Fruit fly (Drosophila melanogaster) whole organism, embryonic: Measurements from ENCODE around the gene CG15602.

ENCODE experiments used
- Abd-B ChIP-seq: fragments of 200-800 bp; sonication (Bioruptor generic); optimal IDR thresholded peaks from 2 replicates; lab custom pipeline; 2018; ENCODE audit warnings: missing biosample characterization, mild to moderate bottlenecking, missing genetic modification characterization, moderate library complexity
- Adf1 ChIP-seq: fragments of 200-800 bp; sonication (Bioruptor generic); IDR thresholded peaks from 2 replicates; pipeline ENCODE4 v1.3.6; 2022; ENCODE audit warnings: missing biosample characterization, missing genetic modification characterization
- Atf6 ChIP-seq: fragments of 200-800 bp; sonication (Bioruptor generic); IDR thresholded peaks from 2 replicates; pipeline ENCODE4 v1.3.6; 2022; ENCODE audit warnings: missing biosample characterization, missing genetic modification characterization
- B-H1 ChIP-seq: fragments of 200-800 bp; sonication (Bioruptor generic); IDR thresholded peaks from 3 replicates; pipeline ENCODE4 v1.3.6; 2022; ENCODE audit warnings: missing biosample characterization, missing genetic modification characterization
- CG10274 ChIP-seq: fragments of 200-800 bp; sonication (Bioruptor generic); optimal IDR thresholded peaks from 3 replicates; lab custom pipeline; 2017; ENCODE audit warnings: missing biosample characterization, mild to moderate bottlenecking, missing genetic modification characterization
- CG10366 ChIP-seq: fragments of 200-800 bp; sonication (Bioruptor generic); IDR thresholded peaks from 2 replicates; pipeline ENCODE4 v1.3.6; 2022; ENCODE audit warnings: missing biosample characterization, missing genetic modification characterization
- CG10431 ChIP-seq: fragments of 200-800 bp; sonication (Bioruptor generic); optimal IDR thresholded peaks from 3 replicates; lab custom pipeline; 2018; ENCODE audit warnings: missing biosample characterization, mild to moderate bottlenecking, missing genetic modification characterization
- CG11247 ChIP-seq: fragments of 200-800 bp; sonication (Bioruptor generic); IDR thresholded peaks from 2 replicates; pipeline ENCODE4 v1.3.6; 2022; ENCODE audit warnings: missing biosample characterization, missing genetic modification characterization
- CG11560 ChIP-seq: fragments of 200-800 bp; sonication (Bioruptor generic); IDR thresholded peaks from 3 replicates; pipeline ENCODE4 v1.3.6; 2022; ENCODE audit warnings: missing biosample characterization, missing genetic modification characterization
- CG12071 ChIP-seq: fragments of 200-800 bp; sonication (Bioruptor generic); optimal IDR thresholded peaks from 3 replicates; lab custom pipeline; 2018; ENCODE audit warnings: missing biosample characterization, mild to moderate bottlenecking, missing genetic modification characterization
- CG12219 ChIP-seq: fragments of 200-800 bp; sonication (Bioruptor generic); optimal IDR thresholded peaks from 3 replicates; lab custom pipeline; 2018; ENCODE audit warnings: missing biosample characterization, mild to moderate bottlenecking, missing genetic modification characterization
- CG13894 ChIP-seq: fragments of 200-800 bp; sonication (Bioruptor generic); optimal IDR thresholded peaks from 3 replicates; lab custom pipeline; 2018; ENCODE audit warnings: missing biosample characterization, mild to moderate bottlenecking, missing genetic modification characterization, moderate library complexity
- CG14014 ChIP-seq: fragments of 200-800 bp; sonication (Bioruptor generic); IDR thresholded peaks from 2 replicates; pipeline ENCODE4 v1.3.6; 2022; ENCODE audit warnings: missing biosample characterization, missing genetic modification characterization
- CG14441 ChIP-seq: fragments of 200-800 bp; sonication (Bioruptor generic); IDR thresholded peaks from 2 replicates; pipeline ENCODE4 v1.3.6; 2022; ENCODE audit warnings: missing biosample characterization, missing genetic modification characterization
- CG1602 ChIP-seq: fragments of 200-800 bp; sonication (Bioruptor generic); optimal IDR thresholded peaks from 3 replicates; lab custom pipeline; 2016; ENCODE audit warnings: missing biosample characterization, missing genetic modification characterization
- CG17385 ChIP-seq: fragments of 200-800 bp; sonication (Bioruptor generic); optimal IDR thresholded peaks from 3 replicates; lab custom pipeline; 2018; ENCODE audit warnings: missing biosample characterization, mild to moderate bottlenecking, missing genetic modification characterization
- CG18262 ChIP-seq: fragments of 200-800 bp; optimal IDR thresholded peaks from 3 replicates; lab custom pipeline; 2019; ENCODE audit warnings: missing biosample characterization, mild to moderate bottlenecking, missing genetic modification characterization, moderate library complexity
- CG2120 ChIP-seq: fragments of 200-800 bp; sonication (Bioruptor generic); optimal IDR thresholded peaks from 3 replicates; lab custom pipeline; 2016; ENCODE audit warnings: missing biosample characterization, missing genetic modification characterization
- CG30020 ChIP-seq: fragments of 200-800 bp; optimal IDR thresholded peaks from 2 replicates; lab custom pipeline; 2019; ENCODE audit warnings: missing biosample characterization, mild to moderate bottlenecking, missing genetic modification characterization, moderate library complexity
- CG3163 ChIP-seq: fragments of 200-800 bp; sonication (Bioruptor generic); optimal IDR thresholded peaks from 3 replicates; lab custom pipeline; 2016; ENCODE audit warnings: missing biosample characterization, missing genetic modification characterization
- CG6175 ChIP-seq: fragments of 200-800 bp; sonication (Bioruptor generic); IDR thresholded peaks from 3 replicates; pipeline ENCODE4 v1.3.6; 2022; ENCODE audit warnings: missing biosample characterization, missing genetic modification characterization
- CG6765 ChIP-seq: fragments of 200-800 bp; sonication (Bioruptor generic); optimal IDR thresholded peaks from 3 replicates; lab custom pipeline; 2017; ENCODE audit warnings: missing biosample characterization, mild to moderate bottlenecking, missing genetic modification characterization
- CG7556 ChIP-seq: fragments of 200-800 bp; sonication (Bioruptor generic); optimal IDR thresholded peaks from 2 replicates; lab custom pipeline; 2017; ENCODE audit warnings: missing biosample characterization, mild to moderate bottlenecking, missing genetic modification characterization
- CG7786 ChIP-seq: fragments of 200-800 bp; sonication (Bioruptor generic); optimal IDR thresholded peaks from 2 replicates; lab custom pipeline; 2016; ENCODE audit warnings: missing biosample characterization, missing genetic modification characterization
- CG7987 ChIP-seq: fragments of 200-800 bp; sonication (Bioruptor generic); optimal IDR thresholded peaks from 2 replicates; lab custom pipeline; 2018; ENCODE audit warnings: missing biosample characterization, mild to moderate bottlenecking, missing genetic modification characterization, moderate library complexity
- CG8089 ChIP-seq: fragments of 200-800 bp; sonication (Bioruptor generic); optimal IDR thresholded peaks from 3 replicates; lab custom pipeline; 2016; ENCODE audit warnings: missing biosample characterization, missing genetic modification characterization
- CrebB ChIP-seq: fragments of 200-800 bp; sonication (Bioruptor generic); optimal IDR thresholded peaks from 3 replicates; lab custom pipeline; 2018; ENCODE audit warnings: missing biosample characterization, mild to moderate bottlenecking, missing genetic modification characterization
- D19A ChIP-seq: fragments of 200-800 bp; optimal IDR thresholded peaks from 3 replicates; lab custom pipeline; 2019; ENCODE audit warnings: missing biosample characterization, mild to moderate bottlenecking, missing genetic modification characterization, moderate library complexity
- Dad ChIP-seq: fragments of 200-800 bp; sonication (Bioruptor generic); optimal IDR thresholded peaks from 3 replicates; lab custom pipeline; 2016; ENCODE audit warnings: missing biosample characterization, missing genetic modification characterization
- Dfd ChIP-seq, 2 experiments: fragments of >200 bp; optimal IDR thresholded peaks; 2 replicates each; lab custom pipeline; 2017; ENCODE audit warnings: missing biosample characterization in 2 of 2, missing genetic modification characterization in 2 of 2
- Gug ChIP-seq: fragments of 200-800 bp; sonication (Bioruptor generic); IDR thresholded peaks from 4 replicates; pipeline ENCODE4 v1.3.6; 2022; ENCODE audit warnings: missing biosample characterization, missing genetic modification characterization
- H2.0 ChIP-seq: fragments of 200-800 bp; sonication (Bioruptor generic); IDR thresholded peaks from 2 replicates; pipeline ENCODE4 v1.3.6; 2022; ENCODE audit warnings: missing biosample characterization, missing genetic modification characterization
- Hr3 ChIP-seq: fragments of 200-800 bp; sonication (Bioruptor generic); optimal IDR thresholded peaks from 3 replicates; lab custom pipeline; 2016; ENCODE audit warnings: missing biosample characterization, missing genetic modification characterization
- Lhr ChIP-seq: fragments of 200-800 bp; sonication (Bioruptor generic); optimal IDR thresholded peaks from 3 replicates; lab custom pipeline; 2017; ENCODE audit warnings: mild to moderate bottlenecking, missing biosample characterization, missing genetic modification reagents, missing genetic modification characterization
- NK7.1 ChIP-seq: fragments of 200-800 bp; sonication (Bioruptor generic); optimal IDR thresholded peaks from 3 replicates; lab custom pipeline; 2016; ENCODE audit warnings: missing biosample characterization, missing genetic modification characterization
- Oaz ChIP-seq: fragments of 200-800 bp; sonication (Bioruptor generic); IDR thresholded peaks from 2 replicates; pipeline ENCODE4 v1.3.6; 2022; ENCODE audit warnings: missing biosample characterization, missing genetic modification characterization
- Sox100B ChIP-seq: fragments of 200-800 bp; sonication (Bioruptor generic); optimal IDR thresholded peaks from 3 replicates; lab custom pipeline; 2018; ENCODE audit warnings: missing biosample characterization, mild to moderate bottlenecking, missing genetic modification characterization
- Sox102F ChIP-seq: fragments of 200-800 bp; sonication (Bioruptor generic); optimal IDR thresholded peaks from 2 replicates; lab custom pipeline; 2018; ENCODE audit warnings: missing biosample characterization, mild to moderate bottlenecking, missing genetic modification characterization, moderate library complexity
- dimm ChIP-seq: fragments of 200-800 bp; sonication (Bioruptor generic); IDR thresholded peaks from 2 replicates; pipeline ENCODE4 v1.3.6; 2022; ENCODE audit warnings: missing biosample characterization, missing genetic modification characterization
- ems ChIP-seq: fragments of 200-800 bp; sonication (Bioruptor generic); optimal IDR thresholded peaks from 3 replicates; lab custom pipeline; 2016; ENCODE audit warnings: missing biosample characterization, missing genetic modification characterization
- gcm2 ChIP-seq: fragments of 200-800 bp; sonication (Bioruptor generic); optimal IDR thresholded peaks from 2 replicates; lab custom pipeline; 2016; ENCODE audit warnings: missing biosample characterization, missing genetic modification characterization
- grn ChIP-seq: fragments of 200-800 bp; sonication (Bioruptor generic); optimal IDR thresholded peaks from 3 replicates; lab custom pipeline; 2017; ENCODE audit warnings: missing biosample characterization, missing genetic modification characterization
- jumu ChIP-seq: fragments of 200-800 bp; sonication (Bioruptor generic); optimal IDR thresholded peaks from 3 replicates; lab custom pipeline; 2016; ENCODE audit warnings: missing biosample characterization, missing genetic modification characterization
- lilli ChIP-seq: fragments of 200-800 bp; sonication (Bioruptor generic); optimal IDR thresholded peaks from 3 replicates; lab custom pipeline; 2016; ENCODE audit warnings: missing biosample characterization, missing genetic modification characterization
- nmo ChIP-seq: fragments of 200-800 bp; sonication (Bioruptor generic); optimal IDR thresholded peaks from 2 replicates; lab custom pipeline; 2018; ENCODE audit warnings: missing biosample characterization, mild to moderate bottlenecking, missing genetic modification characterization, moderate library complexity
- onecut ChIP-seq: fragments of 200-800 bp; sonication (Bioruptor generic); IDR thresholded peaks from 2 replicates; pipeline ENCODE4 v1.3.6; 2022; ENCODE audit warnings: missing biosample characterization, missing genetic modification characterization
- scrt ChIP-seq: fragments of 200-800 bp; sonication (Bioruptor generic); optimal IDR thresholded peaks from 2 replicates; lab custom pipeline; 2018; ENCODE audit warnings: missing biosample characterization, mild to moderate bottlenecking, missing genetic modification characterization, moderate library complexity
- sna ChIP-seq: fragments of 200-800 bp; sonication (Bioruptor generic); IDR thresholded peaks from 2 replicates; pipeline ENCODE4 v1.3.6; 2022; ENCODE audit warnings: missing biosample characterization, missing genetic modification characterization; ENCODE audit not compliant: partially characterized antibody
- toy ChIP-seq: fragments of 200-800 bp; sonication (Bioruptor generic); IDR thresholded peaks from 2 replicates; pipeline ENCODE4 v1.3.6; 2022; ENCODE audit warnings: missing biosample characterization, missing genetic modification characterization
- vnd ChIP-seq: fragments of 200-800 bp; sonication (Bioruptor generic); IDR thresholded peaks from 3 replicates; pipeline ENCODE4 v1.3.6; 2022; ENCODE audit warnings: missing biosample characterization, missing genetic modification characterization; ENCODE audit not compliant: partially characterized antibody

Gene CG15602

dm6 chrX:15811666-15812614 lies 12.7 kb downstream of the CG15602 start (continued):
- TF ChIP-seq CG7987 (GFP tag; lab: Kevin White, UChicago) (no peak), ems (GFP tag; lab: Kevin White, UChicago) (no peak), CG2120 (GFP tag; lab: Kevin White, UChicago) (no peak), CG13894 (tag; lab: Kevin White, UChicago) (no peak), CG11560 (tag; lab: Robert Waterston, UW) (no peak), CG8089 (no peak), CG7556 (GFP tag; lab: Kevin White, UChicago) (no peak), vnd (GFP tag; lab: Robert Waterston, UW) (no peak), CG18262 (tag; lab: Kevin White, UChicago) (no peak), D19A (no peak), CG10431 (GFP tag; lab: Kevin White, UChicago) (peak; percentile 76), CG14441 (GFP tag; lab: Robert Waterston, UW) (no peak), jumu (no peak), lilli (GFP tag; lab: Kevin White, UChicago) (no peak), onecut (GFP tag; lab: Robert Waterston, UW) (peak; percentile 67), toy (no peak), Abd-B (GFP tag; lab: Kevin White, UChicago) (no peak), Lhr (GFP tag; lab: Kevin White, UChicago) (no peak), Adf1 (peak; percentile 90), CG10274 (GFP tag; lab: Kevin White, UChicago) (no peak), NK7.1 (GFP tag; lab: Kevin White, UChicago) (no peak), CG7786 (GFP tag; lab: Kevin White, UChicago) (no peak), Dfd (GFP tag; optimal IDR thresholded peaks at IDR 0.05; lab: Kevin White, UChicago) (peak in 1 of 2 experiments; percentile 37), Hr3 (GFP tag; lab: Kevin White, UChicago) (no peak), nmo (GFP tag; lab: Kevin White, UChicago) (no peak), CG3163 (GFP tag; lab: Kevin White, UChicago) (peak; percentile 67), CG12219 (GFP tag; lab: Kevin White, UChicago) (no peak), CG30020 (tag; lab: Kevin White, UChicago) (no peak), CG10366 (GFP tag; lab: Robert Waterston, UW) (no peak), scrt (no peak), CrebB (tag; lab: Kevin White, UChicago) (no peak), Dad (no peak), CG6175 (peak; percentile 95), gcm2 (no peak), CG1602 (GFP tag; lab: Kevin White, UChicago) (no peak), CG11247 (GFP tag; lab: Robert Waterston, UW) (no peak), CG17385 (GFP tag; lab: Kevin White, UChicago) (peak; percentile 70), CG12071 (GFP tag; lab: Kevin White, UChicago) (no peak), dimm (GFP tag; lab: Robert Waterston, UW) (no peak), grn (GFP tag; lab: Kevin White, UChicago) (no peak), H2.0 (GFP tag; lab: Robert Waterston, UW) (no peak), Atf6 (GFP tag; lab: Robert Waterston, UW) (peak; percentile 4; the same call in 1 of the 2 replicates), sna (no peak), Gug (no peak), B-H1 (GFP tag; lab: Robert Waterston, UW) (no peak; the same call in 2 of the 3 replicates), CG14014 (GFP tag; lab: Robert Waterston, UW) (peak; percentile 18; the same call in 1 of the 2 replicates), CG6765 (GFP tag; lab: Kevin White, UChicago) (peak; percentile 56), Sox100B (GFP tag; lab: Kevin White, UChicago) (no peak), Oaz (no peak), Sox102F (no peak)
